Worm (Caenorhabditis elegans) whole organism, L2 larva: ENCODE data around the gene srm-5.

Experiments used
- blmp-1 ChIP-seq: sonication (generic microtip); optimal IDR thresholded peaks from 2 replicates; lab custom pipeline; 2017; ENCODE audit warnings: missing genetic modification characterization, mild to moderate bottlenecking, missing compliant biosample characterization, antibody characterized with exemption, moderate library complexity; ENCODE audit not compliant: insufficient read depth
- lin-13 ChIP-seq: fragments of 150-350 bp; optimal IDR thresholded peaks from 2 replicates; lab custom pipeline; 2014; ENCODE audit warnings: missing biosample characterization, missing genetic modification reagents, missing genetic modification characterization
- lin-39 ChIP-seq: fragments of 150-350 bp; optimal IDR thresholded peaks from 2 replicates; lab custom pipeline; 2014; ENCODE audit warnings: missing biosample characterization, missing genetic modification reagents, missing genetic modification characterization
- nhr-10 ChIP-seq: sonication (generic microtip); optimal IDR thresholded peaks from 2 replicates; lab custom pipeline; 2017; ENCODE audit warnings: missing biosample characterization, missing genetic modification characterization
- nhr-11 ChIP-seq: fragments of 150-350 bp; optimal IDR thresholded peaks from 2 replicates; lab custom pipeline; 2014; ENCODE audit warnings: missing biosample characterization, missing genetic modification characterization
- nhr-12 ChIP-seq: fragments of 150-350 bp; optimal IDR thresholded peaks from 2 replicates; lab custom pipeline; 2014; ENCODE audit warnings: missing biosample characterization, missing genetic modification characterization
- nhr-25 ChIP-seq: fragments of 150-350 bp; sonication (generic microtip); optimal IDR thresholded peaks from 3 replicates; lab custom pipeline; 2014; ENCODE audit warnings: missing biosample characterization, missing genetic modification characterization
- skn-1 ChIP-seq: sonication (generic microtip); optimal IDR thresholded peaks from 2 replicates; lab custom pipeline; 2017; ENCODE audit warnings: missing biosample characterization, missing genetic modification characterization
- unc-39 ChIP-seq: fragments of 150-350 bp; optimal IDR thresholded peaks from 2 replicates; lab custom pipeline; 2014; ENCODE audit warnings: missing biosample characterization, missing genetic modification characterization
- ztf-11 ChIP-seq: sonication (generic microtip); optimal IDR thresholded peaks from 2 replicates; lab custom pipeline; 2017; ENCODE audit warnings: missing biosample characterization, missing genetic modification characterization
- ztf-4 ChIP-seq: fragments of 150-350 bp; optimal IDR thresholded peaks from 2 replicates; lab custom pipeline; 2014; ENCODE audit warnings: missing biosample characterization, missing genetic modification characterization

ce11 chrV:14314236-14314635 lies 20.8 kb upstream of the srm-5 start, which contains the start of gene F47B8.1:
- TF ChIP-seq ztf-11 (tag; lab: Kevin White, UChicago): no peak
- TF ChIP-seq lin-13 (GFP tag; lab: Kevin White, UChicago): no peak
- no peak for TF ChIP-seq nhr-10 (tag; lab: Kevin White, UChicago)
- TF ChIP-seq ztf-4: no peak
- TF ChIP-seq nhr-25: no peak
- no peak for TF ChIP-seq nhr-12 (tag; lab: Kevin White, UChicago)
- TF ChIP-seq skn-1 (tag; lab: Kevin White, UChicago): no peak
- no peak for TF ChIP-seq unc-39
- TF ChIP-seq lin-39 (tag; lab: Kevin White, UChicago): no peak
- TF ChIP-seq blmp-1: no peak
- no peak for TF ChIP-seq nhr-11 (tag; lab: Kevin White, UChicago)
